Fruit fly (Drosophila melanogaster) whole organism, embryonic: ENCODE measurements around the gene CG42237.

ENCODE experiments used
- CG10654 ChIP-seq: fragments of 200-800 bp; sonication (Bioruptor generic); optimal IDR thresholded peaks from 2 replicates; lab custom pipeline; 2016; ENCODE audit warnings: missing biosample characterization, missing genetic modification characterization
- CG10979 ChIP-seq: fragments of 200-800 bp; sonication (Bioruptor generic); optimal IDR thresholded peaks from 2 replicates; lab custom pipeline; 2018; ENCODE audit warnings: missing biosample characterization, mild to moderate bottlenecking, missing genetic modification characterization, moderate library complexity
- CG11093 ChIP-seq: fragments of 200-800 bp; sonication (Bioruptor generic); IDR thresholded peaks from 3 replicates; pipeline ENCODE4 v1.3.6; 2022; ENCODE audit warnings: missing biosample characterization, missing genetic modification characterization
- CG11456 ChIP-seq: fragments of 200-800 bp; sonication (Bioruptor generic); IDR thresholded peaks from 3 replicates; pipeline ENCODE4 v1.3.6; 2022; ENCODE audit warnings: missing biosample characterization, missing genetic modification characterization
- CG12104 ChIP-seq: fragments of 200-800 bp; sonication (Bioruptor generic); optimal IDR thresholded peaks from 3 replicates; lab custom pipeline; 2016; ENCODE audit warnings: missing biosample characterization, missing genetic modification characterization
- CG12219 ChIP-seq: fragments of 200-800 bp; sonication (Bioruptor generic); optimal IDR thresholded peaks from 3 replicates; lab custom pipeline; 2018; ENCODE audit warnings: missing biosample characterization, mild to moderate bottlenecking, missing genetic modification characterization
- CG13424 ChIP-seq: fragments of 200-800 bp; sonication (Bioruptor generic); optimal IDR thresholded peaks from 2 replicates; lab custom pipeline; 2019; ENCODE audit warnings: missing biosample characterization, mild to moderate bottlenecking, missing genetic modification characterization, moderate library complexity
- CG15073 ChIP-seq: fragments of 200-800 bp; sonication (Bioruptor generic); optimal IDR thresholded peaks from 2 replicates; lab custom pipeline; 2016; ENCODE audit warnings: missing biosample characterization, missing genetic modification characterization
- CG16779 ChIP-seq: fragments of 200-800 bp; sonication (Bioruptor generic); IDR thresholded peaks from 2 replicates; pipeline ENCODE4 v1.3.6; 2022; ENCODE audit warnings: missing biosample characterization, missing genetic modification characterization
- CG17568 ChIP-seq: fragments of 200-800 bp; sonication (Bioruptor generic); optimal IDR thresholded peaks from 2 replicates; lab custom pipeline; 2018; ENCODE audit warnings: missing biosample characterization, mild to moderate bottlenecking, missing genetic modification characterization, moderate library complexity
- CG18619 ChIP-seq: fragments of 200-800 bp; sonication (Bioruptor generic); optimal IDR thresholded peaks from 3 replicates; lab custom pipeline; 2017; ENCODE audit warnings: missing biosample characterization, mild to moderate bottlenecking, missing genetic modification characterization
- CG2712 ChIP-seq: fragments of 200-800 bp; optimal IDR thresholded peaks from 3 replicates; lab custom pipeline; 2019; ENCODE audit warnings: missing biosample characterization, mild to moderate bottlenecking, missing genetic modification characterization, moderate library complexity
- CG30020 ChIP-seq: fragments of 200-800 bp; optimal IDR thresholded peaks from 2 replicates; lab custom pipeline; 2019; ENCODE audit warnings: missing biosample characterization, mild to moderate bottlenecking, missing genetic modification characterization, moderate library complexity
- CG3726 ChIP-seq: fragments of 200-800 bp; sonication (Bioruptor generic); IDR thresholded peaks from 3 replicates; pipeline ENCODE4, ENCODE4 v1.3.6; 2022; ENCODE audit warnings: missing biosample characterization, missing genetic modification characterization
- CG4404 ChIP-seq: fragments of 200-800 bp; sonication (Bioruptor generic); IDR thresholded peaks from 2 replicates; pipeline ENCODE4 v1.3.6; 2022; ENCODE audit warnings: missing biosample characterization, missing genetic modification characterization
- CG4424 ChIP-seq: fragments of 200-800 bp; sonication (Bioruptor generic); optimal IDR thresholded peaks from 3 replicates; lab custom pipeline; 2016; ENCODE audit warnings: missing biosample characterization, missing genetic modification characterization
- CG6272 ChIP-seq: fragments of 200-800 bp; sonication (Bioruptor generic); IDR thresholded peaks from 2 replicates; pipeline ENCODE4 v1.3.6; 2022; ENCODE audit warnings: missing biosample characterization, missing genetic modification characterization
- CG7928 ChIP-seq: fragments of 200-800 bp; sonication (Bioruptor generic); optimal IDR thresholded peaks from 2 replicates; lab custom pipeline; 2017; ENCODE audit warnings: missing biosample characterization, mild to moderate bottlenecking, missing genetic modification characterization
- CG7963 ChIP-seq: fragments of 200-800 bp; sonication (Bioruptor generic); IDR thresholded peaks from 3 replicates; pipeline ENCODE4 v1.3.6; 2022; ENCODE audit warnings: missing biosample characterization, missing genetic modification characterization; ENCODE audit not compliant: partially characterized antibody
- CG8281 ChIP-seq: fragments of 200-800 bp; sonication (Bioruptor generic); optimal IDR thresholded peaks from 2 replicates; lab custom pipeline; 2018; ENCODE audit warnings: missing biosample characterization, mild to moderate bottlenecking, missing genetic modification characterization, moderate library complexity
- CG9437 ChIP-seq: fragments of 200-800 bp; sonication (Bioruptor generic); optimal IDR thresholded peaks from 2 replicates; lab custom pipeline; 2018; ENCODE audit warnings: missing biosample characterization, mild to moderate bottlenecking, missing genetic modification characterization
- CTCF ChIP-seq: fragments of 200-800 bp; sonication (Bioruptor generic); optimal IDR thresholded peaks from 2 replicates; lab custom pipeline; 2017; ENCODE audit warnings: missing biosample characterization, mild to moderate bottlenecking, missing genetic modification characterization, moderate library complexity
- E2f1 ChIP-seq: fragments of 200-800 bp; sonication (Bioruptor generic); IDR thresholded peaks from 2 replicates; pipeline ENCODE4 v1.3.6; 2022; ENCODE audit warnings: missing biosample characterization, missing genetic modification characterization
- Ets97D ChIP-seq: fragments of 200-800 bp; sonication (Bioruptor generic); optimal IDR thresholded peaks from 3 replicates; lab custom pipeline; 2016; ENCODE audit warnings: missing biosample characterization, missing genetic modification characterization
- Fer2 ChIP-seq: fragments of 200-800 bp; sonication (Bioruptor generic); optimal IDR thresholded peaks from 2 replicates; lab custom pipeline; 2018; ENCODE audit warnings: missing biosample characterization, mild to moderate bottlenecking, missing genetic modification characterization, moderate library complexity
- Fer3 ChIP-seq: fragments of 200-800 bp; sonication (Bioruptor generic); optimal IDR thresholded peaks from 2 replicates; lab custom pipeline; 2018; ENCODE audit warnings: missing biosample characterization, mild to moderate bottlenecking, missing genetic modification characterization, moderate library complexity
- H15 ChIP-seq: fragments of 200-800 bp; sonication (Bioruptor generic); IDR thresholded peaks from 3 replicates; pipeline ENCODE4 v1.3.6; 2022; ENCODE audit warnings: missing biosample characterization, missing genetic modification characterization
- NC2α ChIP-seq: fragments of 200-800 bp; sonication (Bioruptor generic); optimal IDR thresholded peaks from 2 replicates; lab custom pipeline; 2016; ENCODE audit warnings: missing biosample characterization, missing genetic modification characterization
- Rx ChIP-seq: fragments of 200-800 bp; sonication (Bioruptor generic); IDR thresholded peaks from 2 replicates; pipeline ENCODE4 v1.3.6; 2022; ENCODE audit warnings: missing biosample characterization, missing genetic modification characterization
- Spps ChIP-seq: fragments of 200-800 bp; sonication (Bioruptor generic); optimal IDR thresholded peaks from 2 replicates; lab custom pipeline; 2018; ENCODE audit warnings: missing biosample characterization, mild to moderate bottlenecking, missing genetic modification characterization
- Taf1 ChIP-seq: fragments of 200-800 bp; sonication (Bioruptor generic); IDR thresholded peaks from 2 replicates; pipeline ENCODE4 v1.3.6; 2022; ENCODE audit warnings: missing biosample characterization, missing genetic modification characterization
- Xrp1 ChIP-seq: fragments of 200-800 bp; sonication (Bioruptor generic); IDR thresholded peaks from 2 replicates; pipeline ENCODE4 v1.3.6; 2022; ENCODE audit warnings: missing biosample characterization, missing genetic modification characterization
- crp ChIP-seq, 2 experiments: fragments of 200-800 bp; sonication (Bioruptor generic); optimal IDR thresholded peaks; 2 replicates in 1 of 2; 3 replicates in 1 of 2; lab custom pipeline; 2017; ENCODE audit warnings: missing biosample characterization in 2 of 2, missing genetic modification characterization in 2 of 2, mild to moderate bottlenecking in 1 of 2, moderate library complexity in 1 of 2
- ftz-f1 ChIP-seq: fragments of 200-800 bp; sonication (Bioruptor generic); optimal IDR thresholded peaks from 2 replicates; lab custom pipeline; 2016; ENCODE audit warnings: missing biosample characterization, missing genetic modification characterization
- jumu ChIP-seq: fragments of 200-800 bp; sonication (Bioruptor generic); optimal IDR thresholded peaks from 3 replicates; lab custom pipeline; 2016; ENCODE audit warnings: missing biosample characterization, missing genetic modification characterization
- maf-S ChIP-seq: fragments of 200-800 bp; sonication (Bioruptor generic); optimal IDR thresholded peaks from 2 replicates; lab custom pipeline; 2016; ENCODE audit warnings: missing biosample characterization, missing genetic modification characterization
- mam ChIP-seq: fragments of 200-800 bp; sonication (Bioruptor generic); optimal IDR thresholded peaks from 3 replicates; lab custom pipeline; 2016; ENCODE audit warnings: missing biosample characterization, missing genetic modification characterization
- mld ChIP-seq: fragments of 200-800 bp; sonication (Bioruptor generic); IDR thresholded peaks from 3 replicates; pipeline ENCODE4 v1.3.6; 2022; ENCODE audit warnings: missing biosample characterization, missing genetic modification characterization; ENCODE audit not compliant: partially characterized antibody
- psq ChIP-seq: fragments of 200-800 bp; sonication (Bioruptor generic); optimal IDR thresholded peaks from 2 replicates; lab custom pipeline; 2017; ENCODE audit warnings: missing biosample characterization, missing genetic modification characterization
- sc ChIP-seq, 3 experiments: fragments of >200 bp in 2 of 3; fragments of 200-800 bp in 1 of 3; sonication (Bioruptor generic) in 1 of 3; optimal IDR thresholded peaks; 2 replicates in 2 of 3; 3 replicates in 1 of 3; lab custom pipeline; 2017; ENCODE audit warnings: mild to moderate bottlenecking in 1 of 3, missing biosample characterization in 1 of 3, missing genetic modification characterization in 1 of 3, missing genetic modification reagents in 1 of 3
- seq ChIP-seq: fragments of 200-800 bp; sonication (Bioruptor generic); IDR thresholded peaks from 2 replicates; pipeline ENCODE4 v1.3.6; 2022; ENCODE audit warnings: missing biosample characterization, missing genetic modification characterization
- sisA ChIP-seq: fragments of 200-800 bp; sonication (Bioruptor generic); IDR thresholded peaks from 2 replicates; pipeline ENCODE4 v1.3.6; 2022; ENCODE audit warnings: missing biosample characterization, missing genetic modification characterization
- slbo ChIP-seq: fragments of 200-800 bp; sonication (Bioruptor generic); IDR thresholded peaks from 2 replicates; pipeline ENCODE4 v1.3.6; 2022; ENCODE audit warnings: missing biosample characterization, missing genetic modification characterization
- ssp ChIP-seq: fragments of 200-800 bp; sonication (Bioruptor generic); IDR thresholded peaks from 2 replicates; pipeline ENCODE4 v1.3.6; 2022; ENCODE audit warnings: missing biosample characterization, missing genetic modification characterization
- stwl ChIP-seq: fragments of 200-800 bp; sonication (Bioruptor generic); optimal IDR thresholded peaks from 3 replicates; lab custom pipeline; 2018; ENCODE audit warnings: missing biosample characterization, mild to moderate bottlenecking, missing genetic modification characterization, moderate library complexity
- trh ChIP-seq: fragments of 200-800 bp; sonication (Bioruptor generic); optimal IDR thresholded peaks from 2 replicates; lab custom pipeline; 2016; ENCODE audit warnings: missing biosample characterization, missing genetic modification characterization
- vvl ChIP-seq: fragments of 200-800 bp; sonication (Bioruptor generic); IDR thresholded peaks from 2 replicates; pipeline ENCODE4 v1.3.6; 2022; ENCODE audit warnings: missing biosample characterization, missing genetic modification characterization
- yki ChIP-seq: fragments of >200 bp; optimal IDR thresholded peaks from 3 replicates; lab custom pipeline; 2018

The CG42237 gene

DNA sequence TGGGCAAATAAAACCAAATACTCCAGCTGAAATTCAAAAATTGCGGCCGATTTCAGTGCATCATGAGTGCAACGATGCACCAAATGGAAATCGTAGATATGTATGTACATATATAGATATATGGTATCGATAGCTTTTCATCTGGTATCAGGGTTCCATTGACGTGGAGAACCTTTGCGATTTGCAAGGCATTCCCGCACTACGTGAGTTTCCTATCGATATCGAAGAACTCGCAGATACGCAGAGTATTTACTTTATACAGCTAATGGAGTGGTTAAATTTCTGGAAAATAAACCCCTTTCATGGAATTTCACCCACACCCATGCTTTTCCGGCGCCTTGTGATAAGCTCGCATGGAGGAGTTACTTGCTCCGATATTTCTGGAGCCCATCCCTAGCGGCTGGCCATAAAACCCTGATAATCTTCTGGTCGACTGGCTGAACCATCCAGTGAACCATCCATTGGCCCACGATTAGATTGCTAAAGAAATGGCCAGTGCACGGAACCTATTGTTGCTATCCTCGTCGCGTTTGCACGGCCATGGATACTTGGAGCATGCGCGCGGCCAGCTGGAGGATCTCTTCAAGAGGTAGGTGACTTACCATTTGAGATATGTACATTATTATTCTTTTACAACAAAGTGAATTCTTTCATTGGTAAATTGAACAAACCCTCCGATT is 20.7 kb upstream of the CG42237 start, which contains the start of gene CG2200 (continued):
- peak; percentile 59 for TF ChIP-seq CG7928
- TF ChIP-seq E2f1 (GFP tag; lab: Robert Waterston, UW), result 0 out of 2 replicates have a peak, but pooled peaks have one; percentile 10
- TF ChIP-seq mam (GFP tag; lab: Kevin White, UChicago), result peak; percentile 34
- TF ChIP-seq Taf1 (GFP tag; lab: Robert Waterston, UW), result no peak
- TF ChIP-seq CG4404 (GFP tag; lab: Robert Waterston, UW), result no peak
- TF ChIP-seq mld (GFP tag; lab: Robert Waterston, UW), result peak; percentile 69; the same call in 2 of the 3 replicates
- no peak for TF ChIP-seq H15 (GFP tag; lab: Robert Waterston, UW)
- TF ChIP-seq CG10654 (GFP tag; lab: Kevin White, UChicago), result no peak
- TF ChIP-seq sisA (GFP tag; lab: Robert Waterston, UW), result peak; percentile 36; the same call in 1 of the 2 replicates
- no peak for TF ChIP-seq CG15073 (GFP tag; lab: Kevin White, UChicago)
- no peak for TF ChIP-seq CG8281
- TF ChIP-seq CG30020 (tag; lab: Kevin White, UChicago), result no peak
- TF ChIP-seq CG4424 (GFP tag; lab: Kevin White, UChicago), result no peak
- no peak for TF ChIP-seq ssp (GFP tag; lab: Robert Waterston, UW)
- TF ChIP-seq NC2α (GFP tag; lab: Kevin White, UChicago), result no peak
- no peak for TF ChIP-seq CG17568 (GFP tag; lab: Kevin White, UChicago)
- peak; percentile 13 for TF ChIP-seq CG10979 (tag; lab: Kevin White, UChicago)
- TF ChIP-seq slbo (GFP tag; lab: Robert Waterston, UW), result peak; percentile 66
- TF ChIP-seq ftz-f1 (GFP tag; lab: Kevin White, UChicago), result no peak
- no peak for TF ChIP-seq Fer2 (tag; lab: Kevin White, UChicago)
- TF ChIP-seq trh (GFP tag; lab: Kevin White, UChicago), result no peak
- peak; percentile 63 for TF ChIP-seq vvl (GFP tag; lab: Robert Waterston, UW)
- TF ChIP-seq seq (GFP tag; lab: Robert Waterston, UW), result no peak
- no peak for TF ChIP-seq CG16779 (GFP tag; lab: Robert Waterston, UW)
- TF ChIP-seq Fer3 (tag; lab: Kevin White, UChicago), result no peak
- peak; percentile 37; the same call in 1 of the 2 replicates for TF ChIP-seq Rx (GFP tag; lab: Robert Waterston, UW)
- peak; percentile 35 for TF ChIP-seq Ets97D (GFP tag; lab: Kevin White, UChicago)
- peak; percentile 6 for TF ChIP-seq maf-S (GFP tag; lab: Kevin White, UChicago)
- TF ChIP-seq CG2712, result peak; percentile 38
- TF ChIP-seq stwl (tag; lab: Kevin White, UChicago), result peak; percentile 87
- peak; percentile 50 for TF ChIP-seq CG9437 (GFP tag; lab: Kevin White, UChicago)
- TF ChIP-seq CG13424 (tag; lab: Kevin White, UChicago), result peak; percentile 37
- TF ChIP-seq CG7963 (GFP tag; lab: Robert Waterston, UW), result peak; percentile 71
- no peak for TF ChIP-seq CTCF (GFP tag; lab: Kevin White, UChicago)
- TF ChIP-seq CG11093 (GFP tag; lab: Robert Waterston, UW), result no peak
- peak; percentile 3 for TF ChIP-seq CG18619 (GFP tag; lab: Kevin White, UChicago)
- 0 out of 3 replicates have a peak, but pooled peaks have one; percentile 30 for TF ChIP-seq CG11456 (GFP tag; lab: Robert Waterston, UW)
- no peak for TF ChIP-seq yki (lab: Kevin White, UChicago)
- no peak for TF ChIP-seq CG3726
- TF ChIP-seq Xrp1, result peak; percentile 37; the same call in 1 of the 2 replicates
- no peak for TF ChIP-seq crp (GFP tag; optimal IDR thresholded peaks at IDR 0.05; lab: Kevin White, UChicago)
- no peak for TF ChIP-seq CG12104 (GFP tag; lab: Kevin White, UChicago)
- TF ChIP-seq CG12219, result no peak
- no peak for TF ChIP-seq jumu (GFP tag; lab: Kevin White, UChicago)
- TF ChIP-seq psq, result no peak
- TF ChIP-seq CG6272 (GFP tag; lab: Robert Waterston, UW), result peak; percentile 45; the same call in 1 of the 2 replicates
- no peak for TF ChIP-seq sc (optimal IDR thresholded peaks at IDR 0.05; lab: Kevin White, UChicago)
- no peak for TF ChIP-seq sc (GFP tag; optimal IDR thresholded peaks at IDR 0.05; lab: Kevin White, UChicago)
- no peak for TF ChIP-seq Spps
- TF ChIP-seq, all 482 proteins: peak for 189
